Worm (Caenorhabditis elegans) whole organism, L1 larva: ENCODE data around the gene C03A3.9.

Experiments
- Y116A8C.19 ChIP-seq: sonication (generic microtip); optimal IDR thresholded peaks from 2 replicates; lab custom pipeline; 2016; ENCODE audit warnings: missing compliant biosample characterization, missing genetic modification characterization, borderline replicate concordance
- aly-2 ChIP-seq: fragments of 150-350 bp; optimal IDR thresholded peaks from 2 replicates; lab custom pipeline; 2014; ENCODE audit warnings: missing biosample characterization, missing genetic modification characterization
- ceh-63 ChIP-seq: fragments of 200-800 bp; sonication (Bioruptor generic); optimal IDR thresholded peaks from 2 replicates; lab custom pipeline; 2018; ENCODE audit warnings: mild to moderate bottlenecking, missing genetic modification characterization, missing compliant biosample characterization
- ceh-8 ChIP-seq: fragments of 200-800 bp; sonication (Bioruptor generic); optimal IDR thresholded peaks from 2 replicates; lab custom pipeline; 2018; ENCODE audit warnings: mild to moderate bottlenecking, missing genetic modification characterization, moderate library complexity, missing compliant biosample characterization
- ceh-82 ChIP-seq, 3 experiments: fragments of 150-350 bp in 1 of 3; sonication (generic microtip) in 2 of 3; optimal IDR thresholded peaks; 2 replicates each; lab custom pipeline; 2014 to 2017; ENCODE audit warnings: missing biosample characterization in 3 of 3, missing genetic modification characterization in 3 of 3
- efl-1 ChIP-seq, 4 experiments: fragments of 150-350 bp; optimal IDR thresholded peaks in 3 of 4; peaks in 1 of 4; 1 replicate in 1 of 4; 2 replicates in 3 of 4; lab custom pipeline; 2014; ENCODE audit warnings: missing biosample characterization in 2 of 4, missing genetic modification characterization in 2 of 4, missing genetic modification reagents in 2 of 4
- efl-3 ChIP-seq: fragments of 200-800 bp; sonication (Bioruptor generic); optimal IDR thresholded peaks from 2 replicates; lab custom pipeline; 2018; ENCODE audit warnings: mild to moderate bottlenecking, missing genetic modification characterization, missing compliant biosample characterization
- egl-13 ChIP-seq: sonication (generic microtip); optimal IDR thresholded peaks from 2 replicates; lab custom pipeline; 2016; ENCODE audit warnings: missing genotype, missing genetic modification reagents, missing genetic modification characterization, missing compliant biosample characterization
- elt-3 ChIP-seq, 6 experiments: fragments of 150-350 bp in 1 of 6; sonication (generic microtip); optimal IDR thresholded peaks; 2 replicates each; lab custom pipeline; 2017 to 2018; ENCODE audit warnings: missing biosample characterization in 6 of 6, missing genetic modification characterization in 6 of 6, inconsistent platforms in 1 of 6
- ets-5 ChIP-seq: fragments of 200-800 bp; sonication (Bioruptor generic); IDR thresholded peaks from 2 replicates; pipeline ENCODE4 v1.3.6; 2022; ENCODE audit warnings: missing genetic modification characterization, missing compliant biosample characterization
- fkh-10 ChIP-seq: sonication (generic microtip); optimal IDR thresholded peaks from 2 replicates; lab custom pipeline; 2017; ENCODE audit warnings: missing biosample characterization, missing genetic modification reagents, missing genetic modification characterization
- fos-1 ChIP-seq: fragments of 150-350 bp; optimal IDR thresholded peaks from 2 replicates; lab custom pipeline; 2014; ENCODE audit warnings: missing biosample characterization, missing genetic modification characterization
- hpl-2 ChIP-seq: fragments of 150-350 bp; optimal IDR thresholded peaks from 2 replicates; lab custom pipeline; 2014; ENCODE audit warnings: missing biosample characterization, missing genetic modification reagents, missing genetic modification characterization
- lin-14 ChIP-seq: fragments of 200-800 bp; sonication (Bioruptor generic); optimal IDR thresholded peaks from 2 replicates; lab custom pipeline; 2018; ENCODE audit warnings: mild to moderate bottlenecking, missing genetic modification characterization, moderate library complexity, missing compliant biosample characterization
- lin-15B ChIP-seq: fragments of 150-350 bp; sonication (generic microtip); optimal IDR thresholded peaks from 3 replicates; lab custom pipeline; 2014; ENCODE audit warnings: missing biosample characterization, missing genetic modification characterization
- lin-35 ChIP-seq, 2 experiments: fragments of 150-350 bp; optimal IDR thresholded peaks; 2 replicates each; lab custom pipeline; 2014; ENCODE audit warnings: missing biosample characterization in 2 of 2, missing genetic modification characterization in 2 of 2, missing genetic modification reagents in 2 of 2
- lsy-2 ChIP-seq, 2 experiments: fragments of 150-350 bp; optimal IDR thresholded peaks; 2 replicates each; lab custom pipeline; 2014; ENCODE audit warnings: missing biosample characterization in 2 of 2, missing genetic modification characterization in 2 of 2
- mab-9 ChIP-seq: fragments of 200-800 bp; sonication (Bioruptor generic); IDR thresholded peaks from 2 replicates; pipeline ENCODE4 v1.3.6; 2022; ENCODE audit warnings: missing genetic modification reagents, missing genetic modification characterization, missing compliant biosample characterization
- mdl-1 ChIP-seq, 2 experiments: fragments of 150-350 bp; optimal IDR thresholded peaks; 2 replicates each; lab custom pipeline; 2014 to 2017; ENCODE audit warnings: missing biosample characterization in 2 of 2, missing genetic modification characterization in 2 of 2, inconsistent platforms in 1 of 2
- nhr-11 ChIP-seq: fragments of 150-350 bp; optimal IDR thresholded peaks from 2 replicates; lab custom pipeline; 2014; ENCODE audit warnings: missing biosample characterization, missing genetic modification characterization
- nhr-28 ChIP-seq: fragments of 150-350 bp; optimal IDR thresholded peaks from 2 replicates; lab custom pipeline; 2014; ENCODE audit warnings: missing biosample characterization, missing genetic modification characterization
- nhr-71 ChIP-seq: sonication (generic microtip); optimal IDR thresholded peaks from 2 replicates; lab custom pipeline; 2016; ENCODE audit warnings: mild to moderate bottlenecking, missing genetic modification characterization, moderate library complexity, missing compliant biosample characterization
- nhr-90 ChIP-seq: sonication (generic microtip); optimal IDR thresholded peaks from 2 replicates; lab custom pipeline; 2016; ENCODE audit warnings: mild to moderate bottlenecking, missing genetic modification characterization, missing compliant biosample characterization; ENCODE audit not compliant: poor library complexity
- pag-3 ChIP-seq: sonication (generic microtip); optimal IDR thresholded peaks from 2 replicates; lab custom pipeline; 2017; ENCODE audit warnings: missing genetic modification characterization, mild to moderate bottlenecking, missing compliant biosample characterization, antibody characterized with exemption, borderline replicate concordance; ENCODE audit not compliant: insufficient read depth
- pax-3 ChIP-seq: fragments of 200-800 bp; sonication (Bioruptor generic); optimal IDR thresholded peaks from 2 replicates; lab custom pipeline; 2018; ENCODE audit warnings: mild to moderate bottlenecking, missing genetic modification characterization, moderate library complexity, missing compliant biosample characterization
- snu-23 ChIP-seq: sonication (generic microtip); optimal IDR thresholded peaks from 2 replicates; lab custom pipeline; 2016; ENCODE audit warnings: missing genetic modification characterization, missing compliant biosample characterization
- sup-37 ChIP-seq: fragments of 200-800 bp; sonication (Bioruptor generic); optimal IDR thresholded peaks from 2 replicates; lab custom pipeline; 2018; ENCODE audit warnings: mild to moderate bottlenecking, missing genetic modification characterization, missing compliant biosample characterization
- unc-86 ChIP-seq: sonication (generic microtip); optimal IDR thresholded peaks from 2 replicates; lab custom pipeline; 2016; ENCODE audit warnings: missing genetic modification characterization, missing compliant biosample characterization

C03A3.9 gene

DNA sequence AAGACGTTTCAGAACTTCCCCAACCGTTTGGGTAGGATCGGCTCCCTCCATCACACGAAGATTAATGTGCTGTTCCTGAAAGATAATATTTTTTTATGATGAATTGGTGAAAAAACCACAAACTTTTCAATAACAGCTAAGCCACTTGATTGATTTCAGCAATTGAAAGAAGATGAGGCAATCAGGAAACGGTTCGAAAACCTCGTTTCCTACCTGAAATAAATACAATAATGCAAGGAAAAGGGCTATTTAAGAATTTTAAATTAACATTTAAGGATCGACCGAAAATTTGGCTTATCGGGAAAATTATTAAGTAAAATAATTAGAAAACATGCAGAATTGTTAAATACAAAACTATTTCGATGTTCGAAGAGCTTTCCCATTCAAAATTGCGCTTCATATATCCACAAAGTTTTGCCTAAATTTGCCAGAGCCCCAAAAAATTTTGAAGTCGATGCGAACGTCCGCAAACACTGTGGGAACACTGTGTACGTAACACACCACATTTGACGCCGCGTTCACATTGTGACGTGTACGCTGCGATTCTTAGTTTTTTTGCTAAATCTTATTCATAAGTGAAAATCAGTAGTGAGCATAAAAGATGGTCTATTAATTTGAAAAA is 44.1 kb upstream of the C03A3.9 start, which contains the start of gene C34F6.9 (continued):
- TF ChIP-seq ceh-8 (GFP tag; lab: Kevin White, UChicago), result no peak
- no peak for TF ChIP-seq nhr-11 (tag; lab: Kevin White, UChicago)
- no peak for TF ChIP-seq elt-3 (tag; optimal IDR thresholded peaks at IDR 0.05; lab: Kevin White, UChicago)
- no peak for TF ChIP-seq mdl-1 (tag; optimal IDR thresholded peaks at IDR 0.05; lab: Kevin White, UChicago)
- TF ChIP-seq mab-9 (GFP tag; lab: Robert Waterston, UW), result no peak
- TF ChIP-seq pag-3 (tag; lab: Kevin White, UChicago), result no peak
- no peak for TF ChIP-seq nhr-28 (tag; lab: Kevin White, UChicago)

DNA sequence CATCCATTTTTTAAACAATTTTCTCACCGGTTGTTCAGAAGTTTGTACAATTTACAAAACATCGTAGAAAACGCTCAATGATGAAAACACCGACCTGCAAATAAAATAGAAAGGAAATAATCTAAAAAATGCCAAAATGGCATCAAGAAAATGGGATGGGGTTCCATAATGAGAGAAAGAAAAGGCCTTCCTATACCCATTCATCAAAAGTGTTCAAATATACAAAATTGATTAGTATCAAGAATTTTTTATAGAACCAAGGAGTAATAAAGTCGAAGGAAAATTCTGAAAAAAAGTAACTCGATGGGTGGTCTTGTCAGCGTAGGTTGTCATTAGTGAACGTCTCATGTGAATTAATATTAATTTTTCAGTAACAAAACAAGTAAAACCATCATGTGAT is 40.2 kb upstream of the C03A3.9 start, which contains the start of gene C34F6.12:
C34F6.12 (minus strand) TSS at position 101 of the 400 bp plus-strand sequence.
- no peak for TF ChIP-seq pax-3 (tag; lab: Kevin White, UChicago)
- no peak for TF ChIP-seq fos-1
- no peak for TF ChIP-seq fkh-10 (GFP tag; lab: Kevin White, UChicago)
- TF ChIP-seq efl-1 (optimal IDR thresholded peaks at IDR 0.05; lab: Kevin White, UChicago), result no peak
- peak in 1 of 2 experiments; percentile 37 for TF ChIP-seq efl-1 (GFP tag; optimal IDR thresholded peaks at IDR 0.05 in 1 of 2; lab: Kevin White, UChicago)
- no peak for TF ChIP-seq lsy-2 (tag; optimal IDR thresholded peaks at IDR 0.05; lab: Kevin White, UChicago)
- no peak for TF ChIP-seq nhr-71 (tag; lab: Kevin White, UChicago)
- no peak for TF ChIP-seq lin-14

DNA sequence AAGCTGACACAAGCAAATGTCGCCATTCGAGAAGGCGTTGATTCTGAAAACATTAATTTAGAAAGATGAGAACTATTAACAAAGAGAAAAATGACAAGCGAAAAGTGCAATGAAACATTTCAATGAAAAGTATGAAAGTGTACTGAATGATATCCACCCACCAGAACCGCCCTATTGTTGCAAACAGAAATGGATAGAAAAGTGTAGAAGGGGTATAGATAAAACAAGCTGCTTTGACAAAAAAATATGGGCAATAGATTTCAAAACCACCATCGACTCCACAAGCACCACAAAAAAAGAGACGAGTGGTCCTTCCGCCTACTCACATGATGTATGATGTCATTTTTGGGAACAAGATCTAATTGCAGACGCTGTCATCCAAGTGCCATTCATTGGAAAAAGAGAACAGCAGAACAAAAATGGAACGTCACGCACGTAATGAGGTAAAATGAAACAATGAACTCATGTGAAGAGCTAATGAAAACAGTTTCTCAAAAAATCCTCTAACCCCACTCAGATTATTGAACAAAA is 26.2 kb upstream of the C03A3.9 start, which contains the start of gene C34F6.10:
C34F6.10 (minus strand) TSS at position 51 of the 531 bp plus-strand sequence.
- TF ChIP-seq ceh-82 (tag; optimal IDR thresholded peaks at IDR 0.05; lab: Kevin White, UChicago), result no peak
- TF ChIP-seq lin-15B (tag; lab: Kevin White, UChicago), result no peak
- TF ChIP-seq snu-23 (GFP tag; lab: Kevin White, UChicago), result no peak
- no peak for TF ChIP-seq efl-1 (optimal IDR thresholded peaks at IDR 0.05; lab: Kevin White, UChicago)
- TF ChIP-seq efl-1 (GFP tag; optimal IDR thresholded peaks at IDR 0.05 in 1 of 2; lab: Kevin White, UChicago), result peak in 1 of 2 experiments; percentile 67
- no peak for TF ChIP-seq lin-35 (GFP tag; optimal IDR thresholded peaks at IDR 0.05; lab: Kevin White, UChicago)
- TF ChIP-seq aly-2 (tag; lab: Kevin White, UChicago), result no peak
- TF ChIP-seq sup-37 (GFP tag; lab: Kevin White, UChicago), result no peak
- TF ChIP-seq egl-13, result no peak
- no peak for TF ChIP-seq efl-3
- no peak for TF ChIP-seq ets-5 (GFP tag; lab: Robert Waterston, UW)
- no peak for TF ChIP-seq hpl-2
- TF ChIP-seq lin-14, result peak; percentile 60

DNA sequence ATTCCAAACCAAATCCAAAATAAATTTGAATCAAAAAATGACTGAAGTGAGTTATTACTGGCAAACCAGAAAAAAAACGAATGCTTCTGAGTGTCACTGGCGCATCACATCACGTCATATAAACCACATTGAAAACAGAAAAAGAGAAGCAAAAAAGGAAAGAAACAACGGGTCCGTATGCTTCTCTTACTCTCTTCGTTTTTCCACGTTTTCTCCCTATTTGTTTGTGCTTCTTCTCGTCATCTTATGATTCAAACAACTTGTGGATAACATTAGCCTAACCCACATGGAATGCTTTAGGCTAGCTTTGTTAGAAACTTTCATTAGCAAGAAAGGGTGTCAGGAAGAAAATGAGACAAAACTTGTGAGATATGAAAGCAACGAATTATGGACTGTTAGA is 25.3 kb upstream of the C03A3.9 start:
- TF ChIP-seq lsy-2 (tag; optimal IDR thresholded peaks at IDR 0.05; lab: Kevin White, UChicago), result peak in 1 of 2 experiments; percentile 26
- TF ChIP-seq unc-86, result peak; percentile 12
- TF ChIP-seq nhr-90, result no peak
- peak; percentile 72 for TF ChIP-seq lin-14
- TF ChIP-seq ceh-63 (GFP tag; lab: Kevin White, UChicago), result peak; percentile 20
- no peak for TF ChIP-seq elt-3 (tag; optimal IDR thresholded peaks at IDR 0.05; lab: Kevin White, UChicago)
- no peak for TF ChIP-seq efl-1 (optimal IDR thresholded peaks at IDR 0.05; lab: Kevin White, UChicago)
- TF ChIP-seq efl-1 (GFP tag; optimal IDR thresholded peaks at IDR 0.05 in 1 of 2; lab: Kevin White, UChicago), result peak in 1 of 2 experiments; percentile 10
- TF ChIP-seq, all 84 proteins: peak for 5

DNA sequence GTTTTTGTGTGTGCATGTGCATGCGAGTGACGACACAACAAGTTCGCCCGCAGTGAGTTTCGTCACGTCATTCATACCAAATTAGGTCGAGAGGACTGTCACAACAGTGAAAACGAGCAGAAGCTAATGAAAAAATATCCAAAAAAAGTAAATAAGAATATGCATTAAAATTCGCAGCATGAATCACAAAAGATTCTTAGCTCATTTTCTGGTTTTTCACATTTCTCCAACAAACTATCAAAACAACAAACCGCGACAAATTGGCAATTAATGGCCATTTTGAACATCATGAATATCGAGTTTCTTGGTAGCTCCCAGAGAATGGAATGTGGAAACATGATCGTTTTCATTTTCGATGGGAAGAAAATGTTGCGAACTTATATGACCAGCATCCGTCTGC is 23.2 kb upstream of the C03A3.9 start:
- TF ChIP-seq pax-3 (tag; lab: Kevin White, UChicago), result no peak

DNA sequence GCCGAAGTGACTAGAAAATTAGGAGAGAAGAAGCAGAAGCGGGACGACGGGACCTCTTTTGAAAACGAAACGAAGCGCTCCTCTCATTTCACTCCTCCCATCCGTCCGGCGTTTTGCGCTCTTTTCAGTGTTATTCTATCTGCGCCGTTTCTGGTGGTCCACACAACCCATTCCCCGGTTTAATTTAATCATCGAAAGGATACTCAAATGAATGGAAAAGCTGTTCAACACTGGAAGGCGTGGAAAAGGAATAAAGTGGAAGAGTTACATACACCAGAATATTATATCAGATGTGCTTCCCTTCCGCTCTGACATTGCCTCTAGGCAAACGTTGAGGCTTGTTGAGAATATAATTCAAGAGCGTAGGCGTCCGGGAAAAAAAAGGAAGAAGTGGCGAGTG is 21.8 kb upstream of the C03A3.9 start:
- no peak for TF ChIP-seq egl-13
- TF ChIP-seq unc-86, result peak; percentile 18
- TF ChIP-seq ceh-63 (GFP tag; lab: Kevin White, UChicago), result no peak
- TF ChIP-seq Y116A8C.19 (tag; lab: Kevin White, UChicago), result no peak
- TF ChIP-seq lin-14, result peak; percentile 33
